Worm (Caenorhabditis elegans) whole organism, midembryonic: ENCODE measurements around the gene immp-2.

Source experiments
- T22C8.4 ChIP-seq: fragments of 200-800 bp; sonication (Bioruptor generic); IDR thresholded peaks from 2 replicates; pipeline ENCODE4 v1.3.6; 2022; ENCODE audit warnings: missing genetic modification characterization, missing compliant biosample characterization
- flt-1 ChIP-seq: fragments of 200-800 bp; sonication (Bioruptor generic); IDR thresholded peaks from 2 replicates; pipeline ENCODE4 v1.3.6; 2022; ENCODE audit warnings: missing genetic modification characterization, missing compliant biosample characterization

ce11 chrIV:1015430-1015829 is 9.8 kb upstream of the immp-2 start:
- no peak for TF ChIP-seq T22C8.4 (GFP tag; lab: Robert Waterston, UW)
- TF ChIP-seq flt-1 (GFP tag; lab: Robert Waterston, UW), result no peak
